Worm (Caenorhabditis elegans) whole organism, L1 larva: Measurements from ENCODE around the gene daf-12.

Experiments
- C04F5.9 ChIP-seq: sonication (generic microtip); optimal IDR thresholded peaks from 2 replicates; lab custom pipeline; 2016; ENCODE audit warnings: missing genetic modification characterization, missing compliant biosample characterization
- C16A3.4 ChIP-seq: fragments of 150-350 bp; optimal IDR thresholded peaks from 2 replicates; lab custom pipeline; 2014; ENCODE audit warnings: missing biosample characterization, missing genetic modification characterization
- C34B4.2 ChIP-seq: sonication (generic microtip); optimal IDR thresholded peaks from 2 replicates; lab custom pipeline; 2017; ENCODE audit warnings: mild to moderate bottlenecking, missing genetic modification characterization, missing compliant biosample characterization
- Y116A8C.19 ChIP-seq: sonication (generic microtip); optimal IDR thresholded peaks from 2 replicates; lab custom pipeline; 2016; ENCODE audit warnings: missing compliant biosample characterization, missing genetic modification characterization, borderline replicate concordance
- ama-1 ChIP-seq: fragments of 150-350 bp; optimal IDR thresholded peaks from 2 replicates; lab custom pipeline; 2014
- blmp-1 ChIP-seq: fragments of 150-350 bp; optimal IDR thresholded peaks from 2 replicates; lab custom pipeline; 2014; ENCODE audit warnings: missing biosample characterization, missing genetic modification characterization
- ceh-63 ChIP-seq: fragments of 200-800 bp; sonication (Bioruptor generic); optimal IDR thresholded peaks from 2 replicates; lab custom pipeline; 2018; ENCODE audit warnings: mild to moderate bottlenecking, missing genetic modification characterization, missing compliant biosample characterization
- dpl-1 ChIP-seq, 3 experiments: fragments of 150-350 bp in 2 of 3; sonication (generic microtip) in 1 of 3; optimal IDR thresholded peaks; 2 replicates each; lab custom pipeline; 2014 to 2017; ENCODE audit warnings: missing biosample characterization in 3 of 3, missing genetic modification characterization in 3 of 3, missing genetic modification reagents in 3 of 3
- dsc-1 ChIP-seq: sonication (generic microtip); optimal IDR thresholded peaks from 2 replicates; lab custom pipeline; 2016; ENCODE audit warnings: mild to moderate bottlenecking, missing genetic modification characterization, missing compliant biosample characterization
- efl-1 ChIP-seq, 4 experiments: fragments of 150-350 bp; optimal IDR thresholded peaks in 3 of 4; peaks in 1 of 4; 1 replicate in 1 of 4; 2 replicates in 3 of 4; lab custom pipeline; 2014; ENCODE audit warnings: missing biosample characterization in 2 of 4, missing genetic modification characterization in 2 of 4, missing genetic modification reagents in 2 of 4
- efl-3 ChIP-seq: fragments of 200-800 bp; sonication (Bioruptor generic); optimal IDR thresholded peaks from 2 replicates; lab custom pipeline; 2018; ENCODE audit warnings: mild to moderate bottlenecking, missing genetic modification characterization, missing compliant biosample characterization
- egl-13 ChIP-seq: sonication (generic microtip); optimal IDR thresholded peaks from 2 replicates; lab custom pipeline; 2016; ENCODE audit warnings: missing genotype, missing genetic modification reagents, missing genetic modification characterization, missing compliant biosample characterization
- elt-3 ChIP-seq, 6 experiments: fragments of 150-350 bp in 1 of 6; sonication (generic microtip); optimal IDR thresholded peaks; 2 replicates each; lab custom pipeline; 2017 to 2018; ENCODE audit warnings: missing biosample characterization in 6 of 6, missing genetic modification characterization in 6 of 6, inconsistent platforms in 1 of 6
- grh-1 ChIP-seq: fragments of 200-800 bp; sonication (Bioruptor generic); IDR thresholded peaks from 2 replicates; pipeline ENCODE4 v1.3.6; 2022; ENCODE audit warnings: missing genetic modification reagents, missing genetic modification characterization, missing compliant biosample characterization
- hpl-2 ChIP-seq: fragments of 150-350 bp; optimal IDR thresholded peaks from 2 replicates; lab custom pipeline; 2014; ENCODE audit warnings: missing biosample characterization, missing genetic modification reagents, missing genetic modification characterization
- lin-14 ChIP-seq: fragments of 200-800 bp; sonication (Bioruptor generic); optimal IDR thresholded peaks from 2 replicates; lab custom pipeline; 2018; ENCODE audit warnings: mild to moderate bottlenecking, missing genetic modification characterization, moderate library complexity, missing compliant biosample characterization
- lin-15B ChIP-seq: fragments of 150-350 bp; sonication (generic microtip); optimal IDR thresholded peaks from 3 replicates; lab custom pipeline; 2014; ENCODE audit warnings: missing biosample characterization, missing genetic modification characterization
- lsy-2 ChIP-seq, 2 experiments: fragments of 150-350 bp; optimal IDR thresholded peaks; 2 replicates each; lab custom pipeline; 2014; ENCODE audit warnings: missing biosample characterization in 2 of 2, missing genetic modification characterization in 2 of 2
- mab-9 ChIP-seq: fragments of 200-800 bp; sonication (Bioruptor generic); IDR thresholded peaks from 2 replicates; pipeline ENCODE4 v1.3.6; 2022; ENCODE audit warnings: missing genetic modification reagents, missing genetic modification characterization, missing compliant biosample characterization
- mep-1 ChIP-seq: fragments of 150-350 bp; optimal IDR thresholded peaks from 2 replicates; lab custom pipeline; 2014; ENCODE audit warnings: missing biosample characterization, missing genetic modification characterization
- nhr-20 ChIP-seq: sonication (generic microtip); optimal IDR thresholded peaks from 2 replicates; lab custom pipeline; 2016; ENCODE audit warnings: mild to moderate bottlenecking, missing genetic modification characterization, missing compliant biosample characterization
- nhr-237 ChIP-seq: fragments of 150-350 bp; optimal IDR thresholded peaks from 2 replicates; lab custom pipeline; 2014; ENCODE audit warnings: missing biosample characterization, missing genetic modification characterization
- nhr-47 ChIP-seq: sonication (generic microtip); optimal IDR thresholded peaks from 2 replicates; lab custom pipeline; 2016; ENCODE audit warnings: mild to moderate bottlenecking, missing genetic modification characterization, moderate library complexity, missing compliant biosample characterization
- nhr-71 ChIP-seq: sonication (generic microtip); optimal IDR thresholded peaks from 2 replicates; lab custom pipeline; 2016; ENCODE audit warnings: mild to moderate bottlenecking, missing genetic modification characterization, moderate library complexity, missing compliant biosample characterization
- nhr-85 ChIP-seq: sonication (generic microtip); peaks from one replicate; lab custom pipeline; 2016; ENCODE audit warnings: missing genetic modification characterization, inconsistent platforms, missing compliant biosample characterization
- nhr-90 ChIP-seq: sonication (generic microtip); optimal IDR thresholded peaks from 2 replicates; lab custom pipeline; 2016; ENCODE audit warnings: mild to moderate bottlenecking, missing genetic modification characterization, missing compliant biosample characterization; ENCODE audit not compliant: poor library complexity
- skn-1 ChIP-seq: fragments of 150-350 bp; optimal IDR thresholded peaks from 2 replicates; lab custom pipeline; 2014; ENCODE audit warnings: missing biosample characterization, missing genetic modification characterization
- snpc-4 ChIP-seq: fragments of 150-350 bp; optimal IDR thresholded peaks from 2 replicates; lab custom pipeline; 2014; ENCODE audit warnings: missing biosample characterization, missing genetic modification characterization
- snu-23 ChIP-seq: sonication (generic microtip); optimal IDR thresholded peaks from 2 replicates; lab custom pipeline; 2016; ENCODE audit warnings: missing genetic modification characterization, missing compliant biosample characterization
- sox-4 ChIP-seq: sonication (generic microtip); optimal IDR thresholded peaks from 2 replicates; lab custom pipeline; 2016; ENCODE audit warnings: missing genetic modification characterization, missing compliant biosample characterization
- sup-37 ChIP-seq: fragments of 200-800 bp; sonication (Bioruptor generic); optimal IDR thresholded peaks from 2 replicates; lab custom pipeline; 2018; ENCODE audit warnings: mild to moderate bottlenecking, missing genetic modification characterization, missing compliant biosample characterization
- tbx-2 ChIP-seq: sonication (generic microtip); optimal IDR thresholded peaks from 2 replicates; lab custom pipeline; 2016; ENCODE audit warnings: missing genetic modification characterization, missing compliant biosample characterization
- unc-130 ChIP-seq: fragments of 150-350 bp; optimal IDR thresholded peaks from 2 replicates; lab custom pipeline; 2017; ENCODE audit warnings: missing biosample characterization, missing genetic modification characterization, inconsistent platforms
- unc-30 ChIP-seq: sonication (generic microtip); optimal IDR thresholded peaks from 2 replicates; lab custom pipeline; 2017; ENCODE audit warnings: missing biosample characterization, missing genetic modification characterization
- unc-86 ChIP-seq: sonication (generic microtip); optimal IDR thresholded peaks from 2 replicates; lab custom pipeline; 2016; ENCODE audit warnings: missing genetic modification characterization, missing compliant biosample characterization
- unc-98 ChIP-seq: fragments of 200-800 bp; sonication (Bioruptor generic); IDR thresholded peaks from 2 replicates; pipeline ENCODE4 v1.3.6; 2022; ENCODE audit warnings: missing genetic modification characterization, missing compliant biosample characterization
- xbp-1 ChIP-seq: sonication (generic microtip); optimal IDR thresholded peaks from 2 replicates; lab custom pipeline; 2016; ENCODE audit warnings: missing genetic modification characterization, missing compliant biosample characterization
- ztf-4 ChIP-seq: fragments of 150-350 bp; optimal IDR thresholded peaks from 2 replicates; lab custom pipeline; 2014; ENCODE audit warnings: missing biosample characterization, missing genetic modification characterization

The daf-12 gene

ce11 chrX:10599719-10600155 is 36.0 kb upstream of the daf-12 start:
- TF ChIP-seq lin-14 (peak; percentile 70), dsc-1 (tag; lab: Kevin White, UChicago) (peak; percentile 83), mab-9 (0 out of 2 replicates have a peak, but pooled peaks have one; percentile 37), egl-13 (no peak), sup-37 (GFP tag; lab: Kevin White, UChicago) (no peak), unc-130 (tag; lab: Kevin White, UChicago) (peak; percentile 40), lsy-2 (tag; optimal IDR thresholded peaks at IDR 0.05; lab: Kevin White, UChicago) (peak in 1 of 2 experiments; percentile 33), efl-3 (no peak), unc-30 (tag; lab: Kevin White, UChicago) (no peak), nhr-237 (tag; lab: Kevin White, UChicago) (no peak), mep-1 (tag; lab: Kevin White, UChicago) (peak; percentile 9), nhr-85 (peak; percentile 90), xbp-1 (peak; percentile 25), efl-1 (optimal IDR thresholded peaks at IDR 0.05; lab: Kevin White, UChicago) (no peak), efl-1 (GFP tag; optimal IDR thresholded peaks at IDR 0.05 in 1 of 2; lab: Kevin White, UChicago) (peak in 1 of 2 experiments; percentile 28), tbx-2 (tag; lab: Kevin White, UChicago) (peak; percentile 34), nhr-71 (tag; lab: Kevin White, UChicago) (peak; percentile 38), C16A3.4 (no peak), grh-1 (GFP tag; lab: Robert Waterston, UW) (peak; percentile 25; the same call in 1 of the 2 replicates), snu-23 (GFP tag; lab: Kevin White, UChicago) (peak; percentile 27), skn-1 (peak; percentile 21), elt-3 (tag; optimal IDR thresholded peaks at IDR 0.05; lab: Kevin White, UChicago) (peak in 4 of 6 experiments; percentile 18 to 63 (median 40)), Y116A8C.19 (tag; lab: Kevin White, UChicago) (no peak), nhr-20 (tag; lab: Kevin White, UChicago) (peak; percentile 56), nhr-47 (tag; lab: Kevin White, UChicago) (peak; percentile 7), dpl-1 (GFP tag; optimal IDR thresholded peaks at IDR 0.05; lab: Kevin White, UChicago) (no peak), nhr-90 (tag; lab: Kevin White, UChicago) (peak; percentile 12), blmp-1 (peak; percentile 37), ztf-4 (no peak)

- no peak for TF ChIP-seq unc-86
- TF ChIP-seq efl-1 (optimal IDR thresholded peaks at IDR 0.05; lab: Kevin White, UChicago) = no peak
- TF ChIP-seq efl-1 (GFP tag; optimal IDR thresholded peaks at IDR 0.05 in 1 of 2; lab: Kevin White, UChicago) = peak in 1 of 2 experiments; percentile 3
- no peak for TF ChIP-seq C04F5.9 (tag; lab: Kevin White, UChicago)
- TF ChIP-seq snpc-4 = no peak
- no peak for TF ChIP-seq hpl-2 (GFP tag; lab: Kevin White, UChicago)
Measured at ce11 chrX:10604386-10604785, 31.3 kb upstream of the daf-12 start, which contains the start of gene flp-19. Gene flp-19 (plus strand): TSS chrX:10604686.

- TF ChIP-seq blmp-1 = no peak
- no peak for TF ChIP-seq C34B4.2 (tag; lab: Kevin White, UChicago)
- no peak for TF ChIP-seq ama-1 (lab: Kevin White, UChicago)
- no peak for TF ChIP-seq lin-15B (tag; lab: Kevin White, UChicago)
- no peak for TF ChIP-seq dpl-1 (GFP tag; optimal IDR thresholded peaks at IDR 0.05; lab: Kevin White, UChicago)
- no peak for TF ChIP-seq unc-98 (GFP tag; lab: Robert Waterston, UW)
- TF ChIP-seq sox-4 (tag; lab: Kevin White, UChicago) = no peak
- no peak for TF ChIP-seq ceh-63 (GFP tag; lab: Kevin White, UChicago)
- TF ChIP-seq, all 84 proteins: peak for 0
Measured at ce11 chrX:10609878-10610277, 25.8 kb upstream of the daf-12 start.
